Fruit fly (Drosophila melanogaster) whole organism, adult: ENCODE results near the gene Cpsf73.

Source experiments
- CG33017 ChIP-seq: fragments of 200-800 bp; sonication (Bioruptor generic); optimal IDR thresholded peaks from 2 replicates; lab custom pipeline; 2018; ENCODE audit warnings: missing biosample characterization, mild to moderate bottlenecking, missing genetic modification characterization, moderate library complexity
- cic ChIP-seq: fragments of 200-800 bp; sonication (Bioruptor generic); optimal IDR thresholded peaks from 2 replicates; lab custom pipeline; 2017; ENCODE audit warnings: missing biosample characterization, mild to moderate bottlenecking, missing genetic modification characterization, moderate library complexity

DNA sequence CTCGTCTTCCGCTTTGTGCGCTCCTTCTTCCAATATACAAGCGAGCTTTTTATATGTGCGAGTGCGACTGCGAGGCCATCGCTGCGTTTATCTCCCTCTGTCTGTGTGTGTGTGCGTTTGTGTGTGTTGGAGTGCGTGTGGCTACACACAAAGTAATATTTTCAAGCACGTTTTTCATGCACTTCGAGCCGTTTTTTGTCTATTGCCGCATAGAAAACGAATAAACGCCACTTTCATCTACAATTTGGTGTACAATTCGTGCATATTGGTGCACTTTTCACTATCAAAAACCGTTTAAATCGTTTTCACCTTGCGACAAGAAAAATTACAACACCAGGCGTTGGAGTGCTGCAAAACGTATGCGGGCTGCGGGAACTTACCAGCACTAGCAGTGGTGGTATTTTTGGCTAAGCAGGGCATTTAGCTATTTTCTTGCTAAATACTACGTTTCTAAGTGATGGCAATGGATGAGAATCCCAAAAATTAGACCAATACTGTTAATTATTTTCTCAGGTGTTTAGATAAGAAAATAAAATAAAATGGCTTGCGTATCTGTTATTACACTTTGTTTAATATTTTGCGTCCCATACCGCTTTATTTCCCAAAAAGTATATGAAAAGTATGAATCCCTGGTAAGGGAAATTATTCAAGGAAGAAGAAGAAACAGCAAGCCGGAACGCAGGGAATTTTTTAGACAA lies 4.3 kb downstream of the Cpsf73 start, which contains the start of the genes CG31224 and CstF64:
- TF ChIP-seq cic (GFP tag; lab: Kevin White, UChicago) (peak; percentile 58), CG33017 (tag; lab: Kevin White, UChicago) (peak; percentile 67)
